Fruit fly (Drosophila melanogaster) whole organism, embryonic: Measurements from ENCODE around the gene CG33489.

Experiments
- Blimp-1 ChIP-seq: fragments of 200-800 bp; sonication (Bioruptor generic); optimal IDR thresholded peaks from 3 replicates; lab custom pipeline; 2018; ENCODE audit warnings: missing biosample characterization, missing genetic modification characterization, mild to moderate bottlenecking, moderate library complexity, missing genetic modification reagents
- CG10209 ChIP-seq: fragments of 200-800 bp; sonication (Bioruptor generic); optimal IDR thresholded peaks from 3 replicates; lab custom pipeline; 2017; ENCODE audit warnings: missing biosample characterization, mild to moderate bottlenecking, missing genetic modification characterization, missing genetic modification reagents
- CG10321 ChIP-seq: fragments of 200-800 bp; sonication (Bioruptor generic); IDR thresholded peaks from 2 replicates; pipeline ENCODE4 v1.3.6; 2022; ENCODE audit warnings: missing biosample characterization, missing genetic modification characterization
- CG10366 ChIP-seq: fragments of 200-800 bp; sonication (Bioruptor generic); IDR thresholded peaks from 2 replicates; pipeline ENCODE4 v1.3.6; 2022; ENCODE audit warnings: missing biosample characterization, missing genetic modification characterization
- CG10959 ChIP-seq: fragments of 200-800 bp; sonication (Bioruptor generic); IDR thresholded peaks from 2 replicates; pipeline ENCODE4 v1.3.6; 2022; ENCODE audit warnings: missing biosample characterization, missing genetic modification characterization
- CG11695 ChIP-seq: fragments of 200-800 bp; sonication (Bioruptor generic); IDR thresholded peaks from 3 replicates; pipeline ENCODE4 v1.3.6; 2022; ENCODE audit warnings: missing biosample characterization, missing genetic modification characterization
- CG12659 ChIP-seq: fragments of 200-800 bp; sonication (Bioruptor generic); optimal IDR thresholded peaks from 3 replicates; lab custom pipeline; 2017; ENCODE audit warnings: mild to moderate bottlenecking, missing biosample characterization, missing genetic modification reagents, missing genetic modification characterization
- CG14050 ChIP-seq: fragments of 200-800 bp; sonication (Bioruptor generic); IDR thresholded peaks from 3 replicates; pipeline ENCODE4 v1.3.6; 2022; ENCODE audit warnings: missing biosample characterization, missing genetic modification characterization
- CG17385 ChIP-seq: fragments of 200-800 bp; sonication (Bioruptor generic); optimal IDR thresholded peaks from 3 replicates; lab custom pipeline; 2018; ENCODE audit warnings: missing biosample characterization, mild to moderate bottlenecking, missing genetic modification characterization
- CG2120 ChIP-seq: fragments of 200-800 bp; sonication (Bioruptor generic); optimal IDR thresholded peaks from 3 replicates; lab custom pipeline; 2016; ENCODE audit warnings: missing biosample characterization, missing genetic modification characterization
- CG2202 ChIP-seq: fragments of 200-800 bp; sonication (Bioruptor generic); optimal IDR thresholded peaks from 2 replicates; lab custom pipeline; 2018; ENCODE audit warnings: missing biosample characterization, mild to moderate bottlenecking, missing genetic modification characterization
- CG2678 ChIP-seq: fragments of 200-800 bp; sonication (Bioruptor generic); optimal IDR thresholded peaks from 3 replicates; lab custom pipeline; 2019; ENCODE audit warnings: missing biosample characterization, mild to moderate bottlenecking, missing genetic modification characterization, moderate library complexity
- CG3847 ChIP-seq: fragments of 200-800 bp; sonication (Bioruptor generic); IDR thresholded peaks from 2 replicates; pipeline ENCODE4 v1.3.6; 2022; ENCODE audit warnings: missing biosample characterization, missing genetic modification characterization
- CG6175 ChIP-seq: fragments of 200-800 bp; sonication (Bioruptor generic); IDR thresholded peaks from 3 replicates; pipeline ENCODE4 v1.3.6; 2022; ENCODE audit warnings: missing biosample characterization, missing genetic modification characterization
- CG8281 ChIP-seq: fragments of 200-800 bp; sonication (Bioruptor generic); optimal IDR thresholded peaks from 2 replicates; lab custom pipeline; 2018; ENCODE audit warnings: missing biosample characterization, mild to moderate bottlenecking, missing genetic modification characterization, moderate library complexity
- CoRest ChIP-seq: fragments of 200-800 bp; sonication (Bioruptor generic); optimal IDR thresholded peaks from 3 replicates; lab custom pipeline; 2018; ENCODE audit warnings: missing biosample characterization, mild to moderate bottlenecking, missing genetic modification characterization, moderate library complexity
- Fer1 ChIP-seq: fragments of 200-800 bp; sonication (Bioruptor generic); optimal IDR thresholded peaks from 2 replicates; lab custom pipeline; 2017; ENCODE audit warnings: missing biosample characterization, mild to moderate bottlenecking, missing genetic modification characterization
- Mrtf ChIP-seq: fragments of 200-800 bp; sonication (Bioruptor generic); IDR thresholded peaks from 3 replicates; pipeline ENCODE4 v1.3.6; 2022; ENCODE audit warnings: missing biosample characterization, missing genetic modification characterization
- NC2α ChIP-seq: fragments of 200-800 bp; sonication (Bioruptor generic); optimal IDR thresholded peaks from 2 replicates; lab custom pipeline; 2016; ENCODE audit warnings: missing biosample characterization, missing genetic modification characterization
- NFAT ChIP-seq: fragments of 200-800 bp; sonication (Bioruptor generic); IDR thresholded peaks from 2 replicates; pipeline ENCODE4 v1.3.6; 2022; ENCODE audit warnings: missing biosample characterization, missing genetic modification characterization
- Optix ChIP-seq: fragments of 200-800 bp; sonication (Bioruptor generic); IDR thresholded peaks from 3 replicates; pipeline ENCODE4 v1.3.6; 2022; ENCODE audit warnings: missing biosample characterization, missing genetic modification characterization
- Ravus ChIP-seq: fragments of 200-800 bp; sonication (Bioruptor generic); IDR thresholded peaks from 2 replicates; pipeline ENCODE4 v1.3.6; 2022; ENCODE audit warnings: missing biosample characterization, missing genetic modification characterization
- Rfx ChIP-seq: fragments of 200-800 bp; sonication (Bioruptor generic); IDR thresholded peaks from 2 replicates; pipeline ENCODE4 v1.3.6; 2022; ENCODE audit warnings: missing biosample characterization, missing genetic modification characterization
- Sin3A ChIP-seq: fragments of >200 bp; optimal IDR thresholded peaks from 2 replicates; lab custom pipeline; 2018
- Ssrp ChIP-seq: fragments of 200-800 bp; sonication (Bioruptor generic); optimal IDR thresholded peaks from 2 replicates; lab custom pipeline; 2018; ENCODE audit warnings: missing biosample characterization, mild to moderate bottlenecking, missing genetic modification characterization, moderate library complexity
- ap ChIP-seq: fragments of 200-800 bp; sonication (Bioruptor generic); IDR thresholded peaks from 2 replicates; pipeline ENCODE4 v1.3.6; 2022; ENCODE audit warnings: missing biosample characterization, missing genetic modification characterization
- az2 ChIP-seq: fragments of 200-800 bp; sonication (Bioruptor generic); optimal IDR thresholded peaks from 3 replicates; lab custom pipeline; 2016; ENCODE audit warnings: missing biosample characterization, missing genetic modification characterization
- cg ChIP-seq: fragments of 200-800 bp; sonication (Bioruptor generic); optimal IDR thresholded peaks from 3 replicates; lab custom pipeline; 2019; ENCODE audit warnings: missing biosample characterization, mild to moderate bottlenecking, missing genetic modification characterization, moderate library complexity
- disco-r ChIP-seq: fragments of 200-800 bp; sonication (Bioruptor generic); optimal IDR thresholded peaks from 2 replicates; lab custom pipeline; 2016; ENCODE audit warnings: missing biosample characterization, missing genetic modification characterization
- dysf ChIP-seq: fragments of 200-800 bp; sonication (Bioruptor generic); IDR thresholded peaks from 3 replicates; pipeline ENCODE4 v1.3.6; 2022; ENCODE audit warnings: missing biosample characterization, missing genetic modification characterization
- grn ChIP-seq: fragments of 200-800 bp; sonication (Bioruptor generic); optimal IDR thresholded peaks from 3 replicates; lab custom pipeline; 2017; ENCODE audit warnings: missing biosample characterization, missing genetic modification characterization
- hkb ChIP-seq, 2 experiments: fragments of 200-800 bp in 1 of 2; fragments of >200 bp in 1 of 2; sonication (Bioruptor generic) in 1 of 2; IDR thresholded peaks in 1 of 2; optimal IDR thresholded peaks in 1 of 2; 2 replicates each; pipeline versions ENCODE4 v1.3.6 to Lab custom; 2017 to 2022; ENCODE audit warnings: missing biosample characterization in 1 of 2, missing genetic modification characterization in 1 of 2
- hth ChIP-seq: fragments of >200 bp; optimal IDR thresholded peaks from 2 replicates; lab custom pipeline; 2017; ENCODE audit warnings: inconsistent platforms
- lmd ChIP-seq: fragments of 200-800 bp; sonication (Bioruptor generic); IDR thresholded peaks from 2 replicates; pipeline ENCODE4 v1.3.6; 2022; ENCODE audit warnings: missing biosample characterization, missing genetic modification characterization
- lov ChIP-seq, 2 experiments: fragments of 200-800 bp in 1 of 2; fragments of >200 bp in 1 of 2; sonication (Bioruptor generic) in 1 of 2; IDR thresholded peaks in 1 of 2; optimal IDR thresholded peaks in 1 of 2; 2 replicates in 1 of 2; 3 replicates in 1 of 2; pipeline versions ENCODE4 v1.3.6 to Lab custom; 2017 to 2022; ENCODE audit warnings: missing biosample characterization in 1 of 2, missing genetic modification characterization in 1 of 2
- mam ChIP-seq: fragments of 200-800 bp; sonication (Bioruptor generic); optimal IDR thresholded peaks from 3 replicates; lab custom pipeline; 2016; ENCODE audit warnings: missing biosample characterization, missing genetic modification characterization
- nom ChIP-seq: fragments of 200-800 bp; sonication (Bioruptor generic); optimal IDR thresholded peaks from 2 replicates; lab custom pipeline; 2017; ENCODE audit warnings: missing biosample characterization, missing genetic modification characterization, mild to moderate bottlenecking, moderate library complexity, missing genetic modification reagents
- pb ChIP-seq: fragments of 200-800 bp; sonication (Bioruptor generic); optimal IDR thresholded peaks from 3 replicates; lab custom pipeline; 2016; ENCODE audit warnings: missing biosample characterization, missing genetic modification characterization
- psq ChIP-seq: fragments of 200-800 bp; sonication (Bioruptor generic); optimal IDR thresholded peaks from 2 replicates; lab custom pipeline; 2017; ENCODE audit warnings: missing biosample characterization, missing genetic modification characterization
- repo ChIP-seq: fragments of 200-800 bp; sonication (Bioruptor generic); optimal IDR thresholded peaks from 2 replicates; lab custom pipeline; 2016; ENCODE audit warnings: missing biosample characterization, missing genetic modification characterization
- sc ChIP-seq, 3 experiments: fragments of >200 bp in 2 of 3; fragments of 200-800 bp in 1 of 3; sonication (Bioruptor generic) in 1 of 3; optimal IDR thresholded peaks; 2 replicates in 2 of 3; 3 replicates in 1 of 3; lab custom pipeline; 2017; ENCODE audit warnings: mild to moderate bottlenecking in 1 of 3, missing biosample characterization in 1 of 3, missing genetic modification characterization in 1 of 3, missing genetic modification reagents in 1 of 3
- sd ChIP-seq: fragments of 200-800 bp; sonication (Bioruptor generic); optimal IDR thresholded peaks from 3 replicates; lab custom pipeline; 2018; ENCODE audit warnings: missing biosample characterization, mild to moderate bottlenecking, missing genetic modification characterization, moderate library complexity
- tll ChIP-seq, 2 experiments: fragments of 200-800 bp in 1 of 2; fragments of >200 bp in 1 of 2; sonication (Bioruptor generic) in 1 of 2; optimal IDR thresholded peaks; 2 replicates each; lab custom pipeline; 2017 to 2019; ENCODE audit warnings: missing biosample characterization in 2 of 2, missing genetic modification characterization in 2 of 2, mild to moderate bottlenecking in 1 of 2, moderate library complexity in 1 of 2
- vnd ChIP-seq: fragments of 200-800 bp; sonication (Bioruptor generic); IDR thresholded peaks from 3 replicates; pipeline ENCODE4 v1.3.6; 2022; ENCODE audit warnings: missing biosample characterization, missing genetic modification characterization; ENCODE audit not compliant: partially characterized antibody
- wek ChIP-seq: fragments of 200-800 bp; sonication (Bioruptor generic); optimal IDR thresholded peaks from 3 replicates; lab custom pipeline; 2018; ENCODE audit warnings: missing biosample characterization, mild to moderate bottlenecking, missing genetic modification characterization, moderate library complexity

CG33489 gene

dm6 chr3L:11561946-11562760 is 14.7 kb downstream of the CG33489 start, which contains the start of the genes CG7394 and Mob2 (continued):
- peak; percentile 80 for TF ChIP-seq Fer1 (GFP tag; lab: Kevin White, UChicago)
- TF ChIP-seq dysf (GFP tag; lab: Robert Waterston, UW): peak; percentile 91
- peak; percentile 20 for TF ChIP-seq disco-r (GFP tag; lab: Kevin White, UChicago)

dm6 chr3L:11560885-11561284 is 16.0 kb downstream of the CG33489 start:
- TF ChIP-seq cg (GFP tag; lab: Kevin White, UChicago): peak; percentile 40
- TF ChIP-seq ap (GFP tag; lab: Robert Waterston, UW): no peak
- peak in 1 of 2 experiments; percentile 6 for TF ChIP-seq tll (GFP tag; optimal IDR thresholded peaks at IDR 0.05; lab: Kevin White, UChicago)
- TF ChIP-seq CG17385 (GFP tag; lab: Kevin White, UChicago): peak; percentile 57
- TF ChIP-seq lov (optimal IDR thresholded peaks at IDR 0.05; lab: Kevin White, UChicago): no peak
- 0 out of 3 replicates have a peak, but pooled peaks have one; percentile 18 for TF ChIP-seq lov (GFP tag; IDR thresholded peaks at IDR 0.05; lab: Robert Waterston, UW)
- no peak for TF ChIP-seq az2
- peak; percentile 27 for TF ChIP-seq nom (GFP tag; lab: Kevin White, UChicago)

dm6 chr3L:11557209-11557608 is 19.6 kb downstream of the CG33489 start:
- TF ChIP-seq CG10366 (GFP tag; lab: Robert Waterston, UW): no peak
- TF ChIP-seq Optix (GFP tag; lab: Robert Waterston, UW): no peak
- TF ChIP-seq CG11695: no peak
- TF ChIP-seq CG10321 (GFP tag; lab: Robert Waterston, UW): 0 out of 2 replicates have a peak, but pooled peaks have one; percentile 15
- no peak for TF ChIP-seq hth
- no peak for TF ChIP-seq CoRest (tag; lab: Kevin White, UChicago)
- no peak for TF ChIP-seq CG2120 (GFP tag; lab: Kevin White, UChicago)
- TF ChIP-seq CG10209 (GFP tag; lab: Kevin White, UChicago): no peak
- no peak for TF ChIP-seq pb
- TF ChIP-seq CG10959 (GFP tag; lab: Robert Waterston, UW): no peak
- no peak for TF ChIP-seq NFAT (GFP tag; lab: Robert Waterston, UW)
- TF ChIP-seq CG2678 (tag; lab: Kevin White, UChicago): no peak
- no peak for TF ChIP-seq sc (optimal IDR thresholded peaks at IDR 0.05; lab: Kevin White, UChicago)
- TF ChIP-seq sc (GFP tag; optimal IDR thresholded peaks at IDR 0.05; lab: Kevin White, UChicago): no peak
- TF ChIP-seq CG6175 (GFP tag; lab: Robert Waterston, UW): 0 out of 3 replicates have a peak, but pooled peaks have one; percentile 4
- TF ChIP-seq CG3847 (GFP tag; lab: Robert Waterston, UW): no peak
- no peak for TF ChIP-seq CG14050
- no peak for TF ChIP-seq sd (tag; lab: Kevin White, UChicago)
- no peak for TF ChIP-seq mam (GFP tag; lab: Kevin White, UChicago)
- no peak for TF ChIP-seq wek (GFP tag; lab: Kevin White, UChicago)
- TF ChIP-seq vnd: no peak
- no peak for TF ChIP-seq repo
- no peak for TF ChIP-seq lmd (GFP tag; lab: Robert Waterston, UW)
- TF ChIP-seq CG8281: no peak
- no peak for TF ChIP-seq Ravus (GFP tag; lab: Robert Waterston, UW)
- no peak for TF ChIP-seq NC2α (GFP tag; lab: Kevin White, UChicago)
- no peak for TF ChIP-seq hkb (optimal IDR thresholded peaks at IDR 0.05; lab: Kevin White, UChicago)
- no peak for TF ChIP-seq hkb (GFP tag; IDR thresholded peaks at IDR 0.05; lab: Robert Waterston, UW)
- TF ChIP-seq CG12659 (GFP tag; lab: Kevin White, UChicago): no peak
- no peak for TF ChIP-seq Sin3A (lab: Kevin White, UChicago)
- TF ChIP-seq Rfx (GFP tag; lab: Robert Waterston, UW): no peak
- TF ChIP-seq Mrtf (GFP tag; lab: Robert Waterston, UW): no peak
- TF ChIP-seq Blimp-1: peak; percentile 71
- TF ChIP-seq CG2202 (tag; lab: Kevin White, UChicago): no peak
- TF ChIP-seq grn (GFP tag; lab: Kevin White, UChicago): no peak
- no peak for TF ChIP-seq psq (GFP tag; lab: Kevin White, UChicago)
- TF ChIP-seq Ssrp (tag; lab: Kevin White, UChicago): no peak
